Worm (Caenorhabditis elegans) whole organism, L1 larva: ENCODE data around the gene nspc-5.

ENCODE experiments used
- fkh-4 ChIP-seq: sonication (generic microtip); optimal IDR thresholded peaks from 2 replicates; lab custom pipeline; 2016; ENCODE audit warnings: missing compliant biosample characterization, missing genetic modification characterization, borderline replicate concordance
- fos-1 ChIP-seq: fragments of 150-350 bp; optimal IDR thresholded peaks from 2 replicates; lab custom pipeline; 2014; ENCODE audit warnings: missing biosample characterization, missing genetic modification characterization
- grh-1 ChIP-seq: fragments of 200-800 bp; sonication (Bioruptor generic); IDR thresholded peaks from 2 replicates; pipeline ENCODE4 v1.3.6; 2022; ENCODE audit warnings: missing genetic modification reagents, missing genetic modification characterization, missing compliant biosample characterization
- jun-1 ChIP-seq: fragments of 150-350 bp; optimal IDR thresholded peaks from 2 replicates; lab custom pipeline; 2014; ENCODE audit warnings: missing biosample characterization, missing genetic modification reagents, missing genetic modification characterization
- lin-35 ChIP-seq, 2 experiments: fragments of 150-350 bp; optimal IDR thresholded peaks; 2 replicates each; lab custom pipeline; 2014; ENCODE audit warnings: missing biosample characterization in 2 of 2, missing genetic modification characterization in 2 of 2, missing genetic modification reagents in 2 of 2
- mdl-1 ChIP-seq, 2 experiments: fragments of 150-350 bp; optimal IDR thresholded peaks; 2 replicates each; lab custom pipeline; 2014 to 2017; ENCODE audit warnings: missing biosample characterization in 2 of 2, missing genetic modification characterization in 2 of 2, inconsistent platforms in 1 of 2
- pag-3 ChIP-seq: sonication (generic microtip); optimal IDR thresholded peaks from 2 replicates; lab custom pipeline; 2017; ENCODE audit warnings: missing genetic modification characterization, mild to moderate bottlenecking, missing compliant biosample characterization, antibody characterized with exemption, borderline replicate concordance; ENCODE audit not compliant: insufficient read depth
- sox-4 ChIP-seq: sonication (generic microtip); optimal IDR thresholded peaks from 2 replicates; lab custom pipeline; 2016; ENCODE audit warnings: missing genetic modification characterization, missing compliant biosample characterization
- sup-37 ChIP-seq: fragments of 200-800 bp; sonication (Bioruptor generic); optimal IDR thresholded peaks from 2 replicates; lab custom pipeline; 2018; ENCODE audit warnings: mild to moderate bottlenecking, missing genetic modification characterization, missing compliant biosample characterization
- tlp-1 ChIP-seq: fragments of 150-350 bp; optimal IDR thresholded peaks from 2 replicates; lab custom pipeline; 2014; ENCODE audit warnings: missing biosample characterization, missing genetic modification characterization
- unc-62 ChIP-seq: fragments of 150-350 bp; optimal IDR thresholded peaks from 2 replicates; lab custom pipeline; 2014; ENCODE audit warnings: missing biosample characterization, missing genetic modification reagents, missing genetic modification characterization
- unc-86 ChIP-seq: sonication (generic microtip); optimal IDR thresholded peaks from 2 replicates; lab custom pipeline; 2016; ENCODE audit warnings: missing genetic modification characterization, missing compliant biosample characterization
- zag-1 ChIP-seq: fragments of 150-350 bp; optimal IDR thresholded peaks from 2 replicates; lab custom pipeline; 2014; ENCODE audit warnings: missing biosample characterization, missing genetic modification characterization

DNA sequence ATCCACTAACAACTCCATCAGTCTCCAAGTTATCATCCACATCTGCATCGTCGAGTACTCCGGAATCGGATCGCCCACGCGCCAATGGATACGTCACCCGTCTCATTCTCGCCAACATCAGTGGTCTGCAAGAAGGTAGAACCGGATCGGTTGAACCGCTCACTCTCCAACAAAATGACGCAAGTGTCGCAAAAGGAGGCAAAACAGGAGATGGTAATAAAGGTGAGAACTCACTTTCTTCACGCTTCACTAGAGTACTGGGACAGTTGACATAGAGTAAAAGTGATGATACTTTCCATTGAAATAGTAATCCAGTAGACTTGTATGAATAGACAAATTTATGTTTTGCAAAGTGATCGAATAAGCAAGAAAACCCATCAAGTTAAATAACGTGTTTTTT, 29.4 kb upstream of the nspc-5 start:
- TF ChIP-seq fkh-4 (tag; lab: Kevin White, UChicago), result no peak
- no peak for TF ChIP-seq unc-62 (GFP tag; lab: Kevin White, UChicago)
- no peak for TF ChIP-seq sox-4 (tag; lab: Kevin White, UChicago)
- TF ChIP-seq jun-1 (tag; lab: Kevin White, UChicago), result no peak
- no peak for TF ChIP-seq pag-3 (tag; lab: Kevin White, UChicago)
- TF ChIP-seq mdl-1 (tag; optimal IDR thresholded peaks at IDR 0.05; lab: Kevin White, UChicago), result no peak
- TF ChIP-seq sup-37, result no peak
- TF ChIP-seq unc-86 (tag; lab: Kevin White, UChicago), result no peak
- TF ChIP-seq grh-1 (GFP tag; lab: Robert Waterston, UW), result no peak
- no peak for TF ChIP-seq lin-35 (GFP tag; optimal IDR thresholded peaks at IDR 0.05; lab: Kevin White, UChicago)
- TF ChIP-seq tlp-1 (tag; lab: Kevin White, UChicago), result no peak
- TF ChIP-seq fos-1, result no peak
- TF ChIP-seq zag-1, result no peak
